Comparison of ENCODE assay signal across 1 fruit fly cellular context in genomic region chr3R:24112320-24113069, dm6.
TF ChIP-seq lines count a peak whose summit lies in the region.

TSS of gene CG13605 (minus strand) at chr3R:24112389.

TF ChIP-seq in whole organism, embryonic, 481 proteins besides CTCF, POLR2A, EP300 and RAD21 (continued from another document and continues in another):
- TF ChIP-seq hb (GFP tag; IDR thresholded peaks at IDR 0.05; lab: Robert Waterston, UW; ENCODE audit: partially characterized antibody), result no peak
- TF ChIP-seq CG12659 (GFP tag; optimal IDR thresholded peaks at IDR 0.05; lab: Kevin White, UChicago), result peak; percentile 89
- peak; percentile 41 for TF ChIP-seq shn (GFP tag; optimal IDR thresholded peaks at IDR 0.05; lab: Kevin White, UChicago)
- peak; percentile 78 for TF ChIP-seq CG42726 (GFP tag; IDR thresholded peaks at IDR 0.05; lab: Robert Waterston, UW; ENCODE audit: partially characterized antibody)
- peak; percentile 87 for TF ChIP-seq CG15269 (tag; optimal IDR thresholded peaks at IDR 0.05; lab: Kevin White, UChicago)
- TF ChIP-seq Poxn (GFP tag; IDR thresholded peaks at IDR 0.05; lab: Robert Waterston, UW), result no peak
- peak; percentile 81 for TF ChIP-seq CG11504 (tag; optimal IDR thresholded peaks at IDR 0.05; lab: Kevin White, UChicago)
- TF ChIP-seq Elba2 (GFP tag; optimal IDR thresholded peaks at IDR 0.05; lab: Kevin White, UChicago), result no peak
- no peak for TF ChIP-seq dimm (GFP tag; IDR thresholded peaks at IDR 0.05; lab: Robert Waterston, UW)
- peak; percentile 37; the same call in 1 of the 2 replicates for TF ChIP-seq E2f1 (GFP tag; IDR thresholded peaks at IDR 0.05; lab: Robert Waterston, UW)
- TF ChIP-seq aop (GFP tag; IDR thresholded peaks at IDR 0.05; lab: Robert Waterston, UW), result peak; percentile 43; the same call in 1 of the 2 replicates
- TF ChIP-seq CG12744 (GFP tag; optimal IDR thresholded peaks at IDR 0.05; lab: Kevin White, UChicago), result peak; percentile 35
- peak; percentile 63 for TF ChIP-seq Ssrp (tag; optimal IDR thresholded peaks at IDR 0.05; lab: Kevin White, UChicago)
- peak; percentile 5; the same call in 1 of the 4 replicates for TF ChIP-seq chinmo (GFP tag; IDR thresholded peaks at IDR 0.05; lab: Robert Waterston, UW; ENCODE audit: partially characterized antibody)
- peak; percentile 53 for TF ChIP-seq HLH54F (GFP tag; optimal IDR thresholded peaks at IDR 0.05; lab: Kevin White, UChicago)
- peak; percentile 80 for TF ChIP-seq CG10209 (GFP tag; optimal IDR thresholded peaks at IDR 0.05; lab: Kevin White, UChicago)
- TF ChIP-seq Gug (GFP tag; IDR thresholded peaks at IDR 0.05; lab: Robert Waterston, UW), result peak; percentile 61; the same call in 2 of the 4 replicates
- TF ChIP-seq Jarid2 (GFP tag; optimal IDR thresholded peaks at IDR 0.05; lab: Kevin White, UChicago), result peak; percentile 53
- TF ChIP-seq CG11723 (GFP tag; optimal IDR thresholded peaks at IDR 0.05; lab: Kevin White, UChicago), result peak; percentile 52
- peak; percentile 75; the same call in 1 of the 2 replicates for TF ChIP-seq chm (GFP tag; IDR thresholded peaks at IDR 0.05; lab: Robert Waterston, UW)
- TF ChIP-seq sima (GFP tag; optimal IDR thresholded peaks at IDR 0.05; lab: Kevin White, UChicago), result no peak
- peak; percentile 52 for TF ChIP-seq Bgb (GFP tag; IDR thresholded peaks at IDR 0.05; lab: Robert Waterston, UW; ENCODE audit: partially characterized antibody)
- no peak for TF ChIP-seq CG8765 (GFP tag; IDR thresholded peaks at IDR 0.05; lab: Robert Waterston, UW)
- no peak for TF ChIP-seq tup (GFP tag; optimal IDR thresholded peaks at IDR 0.05; lab: Kevin White, UChicago)
- TF ChIP-seq Sox102F (GFP tag; optimal IDR thresholded peaks at IDR 0.05; lab: Kevin White, UChicago), result peak; percentile 82
- TF ChIP-seq br (optimal IDR thresholded peaks at IDR 0.05; lab: Kevin White, UChicago), result no peak
- no peak for TF ChIP-seq toy (GFP tag; IDR thresholded peaks at IDR 0.05; lab: Robert Waterston, UW)
- TF ChIP-seq Aef1 (GFP tag; IDR thresholded peaks at IDR 0.05; lab: Robert Waterston, UW), result peak; percentile 63; the same call in 2 of the 3 replicates
- no peak for TF ChIP-seq HLHmδ (GFP tag; optimal IDR thresholded peaks at IDR 0.05; lab: Kevin White, UChicago)
- TF ChIP-seq Oli (tag; optimal IDR thresholded peaks at IDR 0.05; lab: Kevin White, UChicago), result peak; percentile 74
- TF ChIP-seq fd96Cb (tag; optimal IDR thresholded peaks at IDR 0.05; lab: Kevin White, UChicago), result peak; percentile 70
- peak; percentile 66 for TF ChIP-seq run (tag; optimal IDR thresholded peaks at IDR 0.05; lab: Kevin White, UChicago)
- TF ChIP-seq CG15601 (tag; optimal IDR thresholded peaks at IDR 0.05; lab: Kevin White, UChicago), result peak; percentile 61
- peak; percentile 60 for TF ChIP-seq CG15011 (GFP tag; optimal IDR thresholded peaks at IDR 0.05; lab: Kevin White, UChicago)
- peak; percentile 77 for TF ChIP-seq CoRest (tag; optimal IDR thresholded peaks at IDR 0.05; lab: Kevin White, UChicago)
- TF ChIP-seq CG17568 (GFP tag; optimal IDR thresholded peaks at IDR 0.05; lab: Kevin White, UChicago), result peak; percentile 79
- peak; percentile 90 for TF ChIP-seq nom (GFP tag; optimal IDR thresholded peaks at IDR 0.05; lab: Kevin White, UChicago)
- peak; percentile 76 for TF ChIP-seq lmd (GFP tag; IDR thresholded peaks at IDR 0.05; lab: Robert Waterston, UW)
- TF ChIP-seq twi (tag; optimal IDR thresholded peaks at IDR 0.05; lab: Kevin White, UChicago), result peak; percentile 28
- TF ChIP-seq CG4424 (GFP tag; optimal IDR thresholded peaks at IDR 0.05; lab: Kevin White, UChicago), result peak; percentile 64
- TF ChIP-seq TFAM (GFP tag; optimal IDR thresholded peaks at IDR 0.05; lab: Kevin White, UChicago), result no peak
- peak; percentile 88 for TF ChIP-seq HHEX (GFP tag; optimal IDR thresholded peaks at IDR 0.05; lab: Kevin White, UChicago)
- TF ChIP-seq onecut (GFP tag; IDR thresholded peaks at IDR 0.05; lab: Robert Waterston, UW), result peak; percentile 51
- no peak for TF ChIP-seq CG9876 (GFP tag; optimal IDR thresholded peaks at IDR 0.05; lab: Kevin White, UChicago)
- TF ChIP-seq CG31224 (GFP tag; IDR thresholded peaks at IDR 0.05; lab: Robert Waterston, UW), result peak; percentile 66
- no peak for TF ChIP-seq Mad (GFP tag; optimal IDR thresholded peaks at IDR 0.05; lab: Kevin White, UChicago)
- TF ChIP-seq caup (GFP tag; optimal IDR thresholded peaks at IDR 0.05; lab: Kevin White, UChicago; ENCODE audit: severe bottlenecking), result peak; percentile 88
- peak; percentile 47 for TF ChIP-seq CG5245 (GFP tag; optimal IDR thresholded peaks at IDR 0.05; lab: Kevin White, UChicago)
- TF ChIP-seq ash1 (GFP tag; optimal IDR thresholded peaks at IDR 0.05; lab: Kevin White, UChicago), result no peak
- TF ChIP-seq CG2712 (tag; optimal IDR thresholded peaks at IDR 0.05; lab: Kevin White, UChicago), result peak; percentile 80
- TF ChIP-seq al (GFP tag; IDR thresholded peaks at IDR 0.05; lab: Robert Waterston, UW), result peak; percentile 58
- no peak for TF ChIP-seq crol (GFP tag; IDR thresholded peaks at IDR 0.05; lab: Robert Waterston, UW)
- peak; percentile 29 for TF ChIP-seq gsb-n (tag; optimal IDR thresholded peaks at IDR 0.05; lab: Kevin White, UChicago)
- TF ChIP-seq sug (tag; optimal IDR thresholded peaks at IDR 0.05; lab: Kevin White, UChicago), result peak; percentile 23
- TF ChIP-seq cad (GFP tag; optimal IDR thresholded peaks at IDR 0.05; lab: Kevin White, UChicago), result no peak
- TF ChIP-seq CG8944 (GFP tag; optimal IDR thresholded peaks at IDR 0.05; lab: Kevin White, UChicago), result peak; percentile 0
- peak; percentile 84 for TF ChIP-seq Hmr (GFP tag; optimal IDR thresholded peaks at IDR 0.05; lab: Kevin White, UChicago)
- TF ChIP-seq wek (GFP tag; optimal IDR thresholded peaks at IDR 0.05; lab: Kevin White, UChicago), result peak; percentile 35
- TF ChIP-seq Rfx (GFP tag; IDR thresholded peaks at IDR 0.05; lab: Robert Waterston, UW), result peak; percentile 85
- TF ChIP-seq Asciz (GFP tag; optimal IDR thresholded peaks at IDR 0.05; lab: Kevin White, UChicago), result peak; percentile 71
- peak; percentile 19 for TF ChIP-seq CG4707 (GFP tag; optimal IDR thresholded peaks at IDR 0.05; lab: Kevin White, UChicago)
- TF ChIP-seq Dbx (GFP tag; IDR thresholded peaks at IDR 0.05; lab: Robert Waterston, UW), result peak; percentile 73
- no peak for TF ChIP-seq disco-r (GFP tag; optimal IDR thresholded peaks at IDR 0.05; lab: Kevin White, UChicago)
- peak; percentile 71 for TF ChIP-seq Sox100B (GFP tag; optimal IDR thresholded peaks at IDR 0.05; lab: Kevin White, UChicago)
- peak; percentile 69 for TF ChIP-seq Atf6 (GFP tag; IDR thresholded peaks at IDR 0.05; lab: Robert Waterston, UW)
- no peak for TF ChIP-seq pfk (GFP tag; optimal IDR thresholded peaks at IDR 0.05; lab: Kevin White, UChicago)
- peak; percentile 79; the same call in 1 of the 2 replicates for TF ChIP-seq CG14014 (GFP tag; IDR thresholded peaks at IDR 0.05; lab: Robert Waterston, UW)
- TF ChIP-seq Ada2b (GFP tag; IDR thresholded peaks at IDR 0.05; lab: Robert Waterston, UW), result peak; percentile 66
- no peak for TF ChIP-seq kni (GFP tag; optimal IDR thresholded peaks at IDR 0.05; lab: Kevin White, UChicago)
- peak; percentile 80 for TF ChIP-seq CG13894 (tag; optimal IDR thresholded peaks at IDR 0.05; lab: Kevin White, UChicago)
- no peak for TF ChIP-seq Kr (GFP tag; optimal IDR thresholded peaks at IDR 0.05; lab: Kevin White, UChicago)
- TF ChIP-seq peb (GFP tag; IDR thresholded peaks at IDR 0.05; lab: Robert Waterston, UW), result no peak
- peak; percentile 71 for TF ChIP-seq CG9727 (GFP tag; optimal IDR thresholded peaks at IDR 0.05; lab: Kevin White, UChicago)
- 0 out of 2 replicates have a peak, but pooled peaks have one; percentile 21 for TF ChIP-seq Nf-YA (GFP tag; IDR thresholded peaks at IDR 0.05; lab: Robert Waterston, UW)
- TF ChIP-seq B-H2 (GFP tag; optimal IDR thresholded peaks at IDR 0.05; lab: Kevin White, UChicago), result peak; percentile 57
- TF ChIP-seq her (GFP tag; optimal IDR thresholded peaks at IDR 0.05; lab: Kevin White, UChicago), result peak; percentile 54
- peak; percentile 74; the same call in 2 of the 3 replicates for TF ChIP-seq CG34422 (GFP tag; IDR thresholded peaks at IDR 0.05; lab: Robert Waterston, UW)
- peak; percentile 44; the same call in 1 of the 2 replicates for TF ChIP-seq ara (GFP tag; IDR thresholded peaks at IDR 0.05; lab: Robert Waterston, UW)
- TF ChIP-seq bigmax (GFP tag; optimal IDR thresholded peaks at IDR 0.05; lab: Kevin White, UChicago), result peak; percentile 21
- TF ChIP-seq vfl (GFP tag; optimal IDR thresholded peaks at IDR 0.05; lab: Kevin White, UChicago), result peak; percentile 25
- peak; percentile 47 to 48 for TF ChIP-seq Pdp1 (GFP tag; optimal IDR thresholded peaks at IDR 0.05; lab: Kevin White, UChicago)
- TF ChIP-seq CG2129 (GFP tag; IDR thresholded peaks at IDR 0.05; lab: Robert Waterston, UW; ENCODE audit: partially characterized antibody), result no peak
- TF ChIP-seq CG4730 (GFP tag; IDR thresholded peaks at IDR 0.05; lab: Robert Waterston, UW), result peak; percentile 48; the same call in 1 of the 2 replicates
- TF ChIP-seq CG4328 (GFP tag; optimal IDR thresholded peaks at IDR 0.05; lab: Kevin White, UChicago), result peak; percentile 58
- no peak for TF ChIP-seq fd102C (GFP tag; optimal IDR thresholded peaks at IDR 0.05; lab: Kevin White, UChicago)
- TF ChIP-seq Hey (tag; optimal IDR thresholded peaks at IDR 0.05; lab: Kevin White, UChicago), result no peak
- peak; percentile 69 for TF ChIP-seq CG17328 (GFP tag; IDR thresholded peaks at IDR 0.05; lab: Robert Waterston, UW)
- TF ChIP-seq CG10366 (GFP tag; IDR thresholded peaks at IDR 0.05; lab: Robert Waterston, UW), result peak; percentile 65
- peak; percentile 79 for TF ChIP-seq sens (GFP tag; lab: Kevin White, UChicago)
- TF ChIP-seq Scr (GFP tag; IDR thresholded peaks at IDR 0.05; lab: Robert Waterston, UW; ENCODE audit: partially characterized antibody), result no peak
- no peak for TF ChIP-seq CG8359 (GFP tag; optimal IDR thresholded peaks at IDR 0.05; lab: Kevin White, UChicago; ENCODE audit: borderline replicate concordance)
- TF ChIP-seq CG18262 (tag; optimal IDR thresholded peaks at IDR 0.05; lab: Kevin White, UChicago), result peak; percentile 75
- TF ChIP-seq CG9817 (tag; optimal IDR thresholded peaks at IDR 0.05; lab: Kevin White, UChicago), result peak; percentile 61
- TF ChIP-seq pum (GFP tag; optimal IDR thresholded peaks at IDR 0.05; lab: Kevin White, UChicago), result peak; percentile 44
- no peak for TF ChIP-seq ro (GFP tag; IDR thresholded peaks at IDR 0.05; lab: Robert Waterston, UW)
- no peak; the same call in 1 of the 2 replicates for TF ChIP-seq sens-2 (GFP tag; IDR thresholded peaks at IDR 0.05; lab: Robert Waterston, UW)
- peak; percentile 87 for TF ChIP-seq CG2678 (tag; optimal IDR thresholded peaks at IDR 0.05; lab: Kevin White, UChicago)
- peak; percentile 67 for TF ChIP-seq CG16813 (GFP tag; IDR thresholded peaks at IDR 0.05; lab: Robert Waterston, UW; ENCODE audit: partially characterized antibody)
- no peak for TF ChIP-seq Neu2 (GFP tag; optimal IDR thresholded peaks at IDR 0.05; lab: Kevin White, UChicago; ENCODE audit: borderline replicate concordance)
- peak; percentile 78 for TF ChIP-seq dmrt99B (tag; optimal IDR thresholded peaks at IDR 0.05; lab: Kevin White, UChicago)
- peak; percentile 80 for TF ChIP-seq ci (GFP tag; IDR thresholded peaks at IDR 0.05; lab: Robert Waterston, UW)
- no peak for TF ChIP-seq pan (optimal IDR thresholded peaks at IDR 0.05; lab: Kevin White, UChicago)
- peak in 1 of 2 experiments; percentile 82 for TF ChIP-seq pan (GFP tag; optimal IDR thresholded peaks at IDR 0.05 in 1 of 2, IDR thresholded peaks at IDR 0.05 in 1 of 2)
- TF ChIP-seq hbn (GFP tag; IDR thresholded peaks at IDR 0.05; lab: Robert Waterston, UW; ENCODE audit: partially characterized antibody), result no peak
- TF ChIP-seq h (optimal IDR thresholded peaks at IDR 0.05; lab: Kevin White, UChicago), result no peak
- TF ChIP-seq bab2 (GFP tag; optimal IDR thresholded peaks at IDR 0.05; lab: Kevin White, UChicago), result peak; percentile 63
- no peak for TF ChIP-seq luna (GFP tag; optimal IDR thresholded peaks at IDR 0.05; lab: Kevin White, UChicago)
- peak; percentile 57 for TF ChIP-seq phol (tag; optimal IDR thresholded peaks at IDR 0.05; lab: Kevin White, UChicago)
- 0 out of 3 replicates have a peak, but pooled peaks have one; percentile 44 for TF ChIP-seq CG34224 (GFP tag; IDR thresholded peaks at IDR 0.05; lab: Robert Waterston, UW; ENCODE audit: partially characterized antibody)
- no peak for TF ChIP-seq CG11560 (tag; IDR thresholded peaks at IDR 0.05; lab: Robert Waterston, UW)
- no peak; the same call in 1 of the 2 replicates for TF ChIP-seq Ravus (GFP tag; IDR thresholded peaks at IDR 0.05; lab: Robert Waterston, UW)
- no peak for TF ChIP-seq CG14860 (GFP tag; IDR thresholded peaks at IDR 0.05; lab: Robert Waterston, UW; ENCODE audit: partially characterized antibody)
- peak; percentile 79 for TF ChIP-seq NfI (GFP tag; optimal IDR thresholded peaks at IDR 0.05; lab: Kevin White, UChicago)
- TF ChIP-seq crp (GFP tag; optimal IDR thresholded peaks at IDR 0.05; lab: Kevin White, UChicago), result no peak
- peak; percentile 79 for TF ChIP-seq Xbp1 (GFP tag; optimal IDR thresholded peaks at IDR 0.05; lab: Kevin White, UChicago)
- TF ChIP-seq Blimp-1 (GFP tag; optimal IDR thresholded peaks at IDR 0.05; lab: Kevin White, UChicago), result peak; percentile 72
- TF ChIP-seq CG7745 (tag; optimal IDR thresholded peaks at IDR 0.05; lab: Kevin White, UChicago), result peak; percentile 65
- 0 out of 3 replicates have a peak, but pooled peaks have one; percentile 14 for TF ChIP-seq CG3726 (GFP tag; IDR thresholded peaks at IDR 0.05; lab: Robert Waterston, UW)
- TF ChIP-seq sc (optimal IDR thresholded peaks at IDR 0.05; lab: Kevin White, UChicago), result no peak
- TF ChIP-seq sc (GFP tag; optimal IDR thresholded peaks at IDR 0.05; lab: Kevin White, UChicago), result peak; percentile 58
- TF ChIP-seq nmo (GFP tag; optimal IDR thresholded peaks at IDR 0.05; lab: Kevin White, UChicago), result peak; percentile 57
- TF ChIP-seq salm (tag; optimal IDR thresholded peaks at IDR 0.05; lab: Kevin White, UChicago), result peak; percentile 63
- peak; percentile 59; the same call in 2 of the 3 replicates for TF ChIP-seq B-H1 (GFP tag; IDR thresholded peaks at IDR 0.05; lab: Robert Waterston, UW)
- peak; percentile 48 for TF ChIP-seq zen (tag; optimal IDR thresholded peaks at IDR 0.05; lab: Kevin White, UChicago)
- no peak for TF ChIP-seq Gsc (GFP tag; IDR thresholded peaks at IDR 0.05; lab: Robert Waterston, UW)
- no peak for TF ChIP-seq pb (GFP tag; optimal IDR thresholded peaks at IDR 0.05; lab: Kevin White, UChicago)
- TF ChIP-seq Nf-YC (tag; optimal IDR thresholded peaks at IDR 0.05; lab: Kevin White, UChicago), result peak; percentile 55
- no peak for TF ChIP-seq CG8478 (optimal IDR thresholded peaks at IDR 0.05; lab: Kevin White, UChicago)
- TF ChIP-seq nau (GFP tag; optimal IDR thresholded peaks at IDR 0.05; lab: Kevin White, UChicago), result no peak
